Fruit fly (Drosophila melanogaster) whole organism, embryonic: ENCODE results near the gene CHES-1-like.

Experiments used
- Atf6 ChIP-seq: fragments of 200-800 bp; sonication (Bioruptor generic); IDR thresholded peaks from 2 replicates; pipeline ENCODE4 v1.3.6; 2022; ENCODE audit warnings: missing biosample characterization, missing genetic modification characterization
- Bgb ChIP-seq: fragments of 200-800 bp; sonication (Bioruptor generic); IDR thresholded peaks from 2 replicates; pipeline ENCODE4 v1.3.6; 2022; ENCODE audit warnings: missing biosample characterization, missing genetic modification characterization; ENCODE audit not compliant: partially characterized antibody
- C15 ChIP-seq: fragments of 200-800 bp; sonication (Bioruptor generic); IDR thresholded peaks from 3 replicates; pipeline ENCODE4 v1.3.6; 2022; ENCODE audit warnings: missing biosample characterization, missing genetic modification characterization
- CG10267 ChIP-seq: fragments of 200-800 bp; sonication (Bioruptor generic); optimal IDR thresholded peaks from 2 replicates; lab custom pipeline; 2018; ENCODE audit warnings: missing biosample characterization, mild to moderate bottlenecking, missing genetic modification characterization, moderate library complexity
- CG11723 ChIP-seq: fragments of 200-800 bp; sonication (Bioruptor generic); optimal IDR thresholded peaks from 2 replicates; lab custom pipeline; 2017; ENCODE audit warnings: missing biosample characterization, mild to moderate bottlenecking, missing genetic modification characterization
- CG12219 ChIP-seq: fragments of 200-800 bp; sonication (Bioruptor generic); optimal IDR thresholded peaks from 3 replicates; lab custom pipeline; 2018; ENCODE audit warnings: missing biosample characterization, mild to moderate bottlenecking, missing genetic modification characterization
- CG12659 ChIP-seq: fragments of 200-800 bp; sonication (Bioruptor generic); optimal IDR thresholded peaks from 3 replicates; lab custom pipeline; 2017; ENCODE audit warnings: mild to moderate bottlenecking, missing biosample characterization, missing genetic modification reagents, missing genetic modification characterization
- CG13424 ChIP-seq: fragments of 200-800 bp; sonication (Bioruptor generic); optimal IDR thresholded peaks from 2 replicates; lab custom pipeline; 2019; ENCODE audit warnings: missing biosample characterization, mild to moderate bottlenecking, missing genetic modification characterization, moderate library complexity
- CG15011 ChIP-seq: fragments of 200-800 bp; sonication (Bioruptor generic); optimal IDR thresholded peaks from 3 replicates; lab custom pipeline; 2018; ENCODE audit warnings: missing biosample characterization, mild to moderate bottlenecking, missing genetic modification characterization
- CG16863 ChIP-seq: fragments of 200-800 bp; sonication (Bioruptor generic); optimal IDR thresholded peaks from 3 replicates; lab custom pipeline; 2016; ENCODE audit warnings: missing biosample characterization, missing genetic modification characterization
- CG17328 ChIP-seq: fragments of 200-800 bp; sonication (Bioruptor generic); IDR thresholded peaks from 2 replicates; pipeline ENCODE4 v1.3.6; 2022; ENCODE audit warnings: missing biosample characterization, missing genetic modification characterization
- CG2129 ChIP-seq: fragments of 200-800 bp; sonication (Bioruptor generic); IDR thresholded peaks from 2 replicates; pipeline ENCODE4 v1.3.6; 2022; ENCODE audit warnings: missing biosample characterization, missing genetic modification characterization; ENCODE audit not compliant: partially characterized antibody
- CG2889 ChIP-seq: fragments of 200-800 bp; sonication (Bioruptor generic); IDR thresholded peaks from 3 replicates; pipeline ENCODE4 v1.3.6; 2022; ENCODE audit warnings: missing biosample characterization, missing genetic modification characterization
- CG31365 ChIP-seq: fragments of 200-800 bp; sonication (Bioruptor generic); optimal IDR thresholded peaks from 2 replicates; lab custom pipeline; 2018; ENCODE audit warnings: missing biosample characterization, mild to moderate bottlenecking, missing genetic modification characterization
- CG31388 ChIP-seq: fragments of 200-800 bp; sonication (Bioruptor generic); optimal IDR thresholded peaks from 2 replicates; lab custom pipeline; 2016; ENCODE audit warnings: missing biosample characterization, missing genetic modification characterization
- CG33557 ChIP-seq: fragments of 200-800 bp; sonication (Bioruptor generic); optimal IDR thresholded peaks from 2 replicates; lab custom pipeline; 2019; ENCODE audit warnings: missing biosample characterization, mild to moderate bottlenecking, missing genetic modification characterization, moderate library complexity
- CG4820 ChIP-seq: fragments of 200-800 bp; sonication (Bioruptor generic); optimal IDR thresholded peaks from 3 replicates; lab custom pipeline; 2016; ENCODE audit warnings: missing biosample characterization, missing genetic modification characterization
- CG6254 ChIP-seq: fragments of 200-800 bp; sonication (Bioruptor generic); optimal IDR thresholded peaks from 3 replicates; lab custom pipeline; 2017; ENCODE audit warnings: mild to moderate bottlenecking, missing biosample characterization, missing genetic modification reagents, missing genetic modification characterization
- CG8089 ChIP-seq: fragments of 200-800 bp; sonication (Bioruptor generic); optimal IDR thresholded peaks from 3 replicates; lab custom pipeline; 2016; ENCODE audit warnings: missing biosample characterization, missing genetic modification characterization
- CG9215 ChIP-seq: fragments of 200-800 bp; sonication (Bioruptor generic); IDR thresholded peaks from 2 replicates; pipeline ENCODE4 v1.3.6; 2022; ENCODE audit warnings: missing biosample characterization, missing genetic modification characterization
- E2f2 ChIP-seq: fragments of 200-800 bp; sonication (Bioruptor generic); IDR thresholded peaks from 2 replicates; pipeline ENCODE4 v1.3.6; 2022; ENCODE audit warnings: missing biosample characterization, missing genetic modification characterization
- HLHmδ ChIP-seq: fragments of 200-800 bp; sonication (Bioruptor generic); optimal IDR thresholded peaks from 2 replicates; lab custom pipeline; 2018; ENCODE audit warnings: missing biosample characterization, mild to moderate bottlenecking, missing genetic modification characterization, moderate library complexity
- Hey ChIP-seq: fragments of 200-800 bp; sonication (Bioruptor generic); optimal IDR thresholded peaks from 3 replicates; lab custom pipeline; 2018; ENCODE audit warnings: missing biosample characterization, mild to moderate bottlenecking, missing genetic modification characterization
- Neu2 ChIP-seq: fragments of 200-800 bp; sonication (Bioruptor generic); optimal IDR thresholded peaks from 3 replicates; lab custom pipeline; 2016; ENCODE audit warnings: missing biosample characterization, missing genetic modification characterization, borderline replicate concordance
- Oli ChIP-seq: fragments of 200-800 bp; sonication (Bioruptor generic); optimal IDR thresholded peaks from 2 replicates; lab custom pipeline; 2018; ENCODE audit warnings: missing biosample characterization, mild to moderate bottlenecking, missing genetic modification characterization, moderate library complexity
- Poxn ChIP-seq: fragments of 200-800 bp; sonication (Bioruptor generic); IDR thresholded peaks from 2 replicates; pipeline ENCODE4 v1.3.6; 2022; ENCODE audit warnings: missing biosample characterization, missing genetic modification characterization
- Ptx1 ChIP-seq: fragments of 200-800 bp; sonication (Bioruptor generic); IDR thresholded peaks from 2 replicates; pipeline ENCODE4 v1.3.6; 2022; ENCODE audit warnings: missing biosample characterization, missing genetic modification characterization
- Rfx ChIP-seq: fragments of 200-800 bp; sonication (Bioruptor generic); IDR thresholded peaks from 2 replicates; pipeline ENCODE4 v1.3.6; 2022; ENCODE audit warnings: missing biosample characterization, missing genetic modification characterization
- Rx ChIP-seq: fragments of 200-800 bp; sonication (Bioruptor generic); IDR thresholded peaks from 2 replicates; pipeline ENCODE4 v1.3.6; 2022; ENCODE audit warnings: missing biosample characterization, missing genetic modification characterization
- Xrp1 ChIP-seq: fragments of 200-800 bp; sonication (Bioruptor generic); IDR thresholded peaks from 2 replicates; pipeline ENCODE4 v1.3.6; 2022; ENCODE audit warnings: missing biosample characterization, missing genetic modification characterization
- ac ChIP-seq: fragments of 200-800 bp; sonication (Bioruptor generic); optimal IDR thresholded peaks from 3 replicates; lab custom pipeline; 2017; ENCODE audit warnings: missing biosample characterization, mild to moderate bottlenecking, missing genetic modification characterization
- bsh ChIP-seq, 2 experiments: fragments of 200-800 bp; sonication (Bioruptor generic); optimal IDR thresholded peaks; 2 replicates each; lab custom pipeline; 2017 to 2018; ENCODE audit warnings: mild to moderate bottlenecking in 2 of 2, missing biosample characterization in 2 of 2, missing genetic modification characterization in 2 of 2, moderate library complexity in 1 of 2
- caup ChIP-seq: fragments of 200-800 bp; sonication (Bioruptor generic); optimal IDR thresholded peaks from 3 replicates; lab custom pipeline; 2017; ENCODE audit warnings: missing biosample characterization, mild to moderate bottlenecking, missing genetic modification characterization, moderate library complexity; ENCODE audit not compliant: severe bottlenecking
- dmrt11E ChIP-seq: fragments of 200-800 bp; sonication (Bioruptor generic); optimal IDR thresholded peaks from 3 replicates; lab custom pipeline; 2018; ENCODE audit warnings: missing biosample characterization, mild to moderate bottlenecking, missing genetic modification characterization, moderate library complexity
- grn ChIP-seq: fragments of 200-800 bp; sonication (Bioruptor generic); optimal IDR thresholded peaks from 3 replicates; lab custom pipeline; 2017; ENCODE audit warnings: missing biosample characterization, missing genetic modification characterization
- her ChIP-seq: fragments of 200-800 bp; sonication (Bioruptor generic); optimal IDR thresholded peaks from 2 replicates; lab custom pipeline; 2016; ENCODE audit warnings: missing biosample characterization, missing genetic modification characterization
- ind ChIP-seq: fragments of 200-800 bp; sonication (Bioruptor generic); optimal IDR thresholded peaks from 3 replicates; lab custom pipeline; 2016; ENCODE audit warnings: missing biosample characterization, missing genetic modification characterization
- ken ChIP-seq: fragments of 200-800 bp; sonication (Bioruptor generic); IDR thresholded peaks from 3 replicates; pipeline ENCODE4 v1.3.6; 2022; ENCODE audit warnings: missing biosample characterization, missing genetic modification characterization
- knrl ChIP-seq: fragments of 200-800 bp; sonication (Bioruptor generic); IDR thresholded peaks from 3 replicates; pipeline ENCODE4 v1.3.6; 2022; ENCODE audit warnings: missing biosample characterization, missing genetic modification characterization; ENCODE audit not compliant: partially characterized antibody
- lab ChIP-seq: fragments of 200-800 bp; sonication (Bioruptor generic); optimal IDR thresholded peaks from 3 replicates; lab custom pipeline; 2017; ENCODE audit warnings: missing biosample characterization, missing genetic modification characterization, mild to moderate bottlenecking, moderate library complexity, missing genetic modification reagents
- nom ChIP-seq: fragments of 200-800 bp; sonication (Bioruptor generic); optimal IDR thresholded peaks from 2 replicates; lab custom pipeline; 2017; ENCODE audit warnings: missing biosample characterization, missing genetic modification characterization, mild to moderate bottlenecking, moderate library complexity, missing genetic modification reagents
- oc ChIP-seq: fragments of 200-800 bp; sonication (Bioruptor generic); optimal IDR thresholded peaks from 2 replicates; lab custom pipeline; 2018; ENCODE audit warnings: missing biosample characterization, mild to moderate bottlenecking, missing genetic modification characterization, moderate library complexity
- pzg ChIP-seq: fragments of 200-800 bp; sonication (Bioruptor generic); optimal IDR thresholded peaks from 3 replicates; lab custom pipeline; 2018; ENCODE audit warnings: missing biosample characterization, mild to moderate bottlenecking, missing genetic modification characterization, moderate library complexity
- stc ChIP-seq: fragments of 200-800 bp; sonication (Bioruptor generic); IDR thresholded peaks from 2 replicates; pipeline ENCODE4 v1.3.6; 2022; ENCODE audit warnings: missing biosample characterization, missing genetic modification characterization
- tin ChIP-seq: fragments of 200-800 bp; sonication (Bioruptor generic); optimal IDR thresholded peaks from 3 replicates; lab custom pipeline; 2016; ENCODE audit warnings: missing biosample characterization, missing genetic modification characterization
- wor ChIP-seq: fragments of 200-800 bp; sonication (Bioruptor generic); IDR thresholded peaks from 2 replicates; pipeline ENCODE4 v1.3.6; 2022; ENCODE audit warnings: missing biosample characterization, missing genetic modification characterization
- zf30C ChIP-seq: fragments of 200-800 bp; sonication (Bioruptor generic); optimal IDR thresholded peaks from 3 replicates; lab custom pipeline; 2018; ENCODE audit warnings: missing biosample characterization, mild to moderate bottlenecking, missing genetic modification characterization

CHES-1-like gene

dm6 chrX:7706398-7707349 lies 2.5 kb downstream of the CHES-1-like start (continued):
- peak; percentile 98 for TF ChIP-seq Xrp1 (GFP tag; lab: Robert Waterston, UW)
- peak; percentile 95 for TF ChIP-seq CG15011 (GFP tag; lab: Kevin White, UChicago)
- TF ChIP-seq dmrt11E (tag; lab: Kevin White, UChicago) = peak; percentile 91
- no peak; the same call in 2 of the 3 replicates for TF ChIP-seq knrl (GFP tag; lab: Robert Waterston, UW)
- TF ChIP-seq CG2129 (GFP tag; lab: Robert Waterston, UW) = no peak
- peak; percentile 56 for TF ChIP-seq zf30C (GFP tag; lab: Kevin White, UChicago)
- TF ChIP-seq oc (tag; lab: Kevin White, UChicago) = peak; percentile 98
- TF ChIP-seq Ptx1 (GFP tag; lab: Robert Waterston, UW) = peak; percentile 98
- TF ChIP-seq nom (GFP tag; lab: Kevin White, UChicago) = peak; percentile 98
- TF ChIP-seq C15 (GFP tag; lab: Robert Waterston, UW) = peak; percentile 93
- TF ChIP-seq bsh (GFP tag; optimal IDR thresholded peaks at IDR 0.05; lab: Kevin White, UChicago) = peak; percentile 97 to 98
- TF ChIP-seq Hey (tag; lab: Kevin White, UChicago) = peak; percentile 87
- peak; percentile 88 for TF ChIP-seq E2f2 (GFP tag; lab: Robert Waterston, UW)
- TF ChIP-seq Oli (tag; lab: Kevin White, UChicago) = peak; percentile 98
- peak; percentile 33 for TF ChIP-seq Neu2 (GFP tag; lab: Kevin White, UChicago)
- TF ChIP-seq CG17328 (GFP tag; lab: Robert Waterston, UW) = peak; percentile 98
- peak; percentile 90 for TF ChIP-seq CG31388 (GFP tag; lab: Kevin White, UChicago)
- TF ChIP-seq Poxn = peak; percentile 94
- peak; percentile 98 for TF ChIP-seq caup
- peak; percentile 98 for TF ChIP-seq ind
- peak; percentile 20 for TF ChIP-seq pzg (GFP tag; lab: Kevin White, UChicago)
- peak; percentile 78 for TF ChIP-seq CG16863
- TF ChIP-seq CG10267 (tag; lab: Kevin White, UChicago) = peak; percentile 94
- TF ChIP-seq CG6254 (GFP tag; lab: Kevin White, UChicago) = peak; percentile 90
- TF ChIP-seq CG31365 (tag; lab: Kevin White, UChicago) = peak; percentile 89
- peak; percentile 94 for TF ChIP-seq CG11723 (GFP tag; lab: Kevin White, UChicago)
- TF ChIP-seq CG8089 (GFP tag; lab: Kevin White, UChicago) = peak; percentile 45
- TF ChIP-seq CG2889 (GFP tag; lab: Robert Waterston, UW) = peak; percentile 97
- peak; percentile 99 for TF ChIP-seq CG12659 (GFP tag; lab: Kevin White, UChicago)
- peak; percentile 99 for TF ChIP-seq Rfx
- peak; percentile 94 for TF ChIP-seq Rx (GFP tag; lab: Robert Waterston, UW)
- peak; percentile 98 for TF ChIP-seq stc
- peak; percentile 98 for TF ChIP-seq CG9215 (GFP tag; lab: Robert Waterston, UW)
- TF ChIP-seq CG4820 (GFP tag; lab: Kevin White, UChicago) = peak; percentile 92
- TF ChIP-seq ken (GFP tag; lab: Robert Waterston, UW) = peak; percentile 97
- peak; percentile 99 for TF ChIP-seq CG13424 (tag; lab: Kevin White, UChicago)
- no peak for TF ChIP-seq HLHmδ
- TF ChIP-seq grn (GFP tag; lab: Kevin White, UChicago) = peak; percentile 63
- no peak for TF ChIP-seq Bgb (GFP tag; lab: Robert Waterston, UW)
- peak; percentile 81 for TF ChIP-seq ac (GFP tag; lab: Kevin White, UChicago)
- TF ChIP-seq wor (GFP tag; lab: Robert Waterston, UW) = peak; percentile 97
- peak; percentile 94 for TF ChIP-seq CG33557 (GFP tag; lab: Kevin White, UChicago)
- peak; percentile 97 for TF ChIP-seq CG12219
- peak; percentile 99 for TF ChIP-seq lab (GFP tag; lab: Kevin White, UChicago)
- peak; percentile 99 for TF ChIP-seq Atf6 (GFP tag; lab: Robert Waterston, UW)
- no peak for TF ChIP-seq her (GFP tag; lab: Kevin White, UChicago)
- TF ChIP-seq tin (GFP tag; lab: Kevin White, UChicago) = peak; percentile 97
